Worm (Caenorhabditis elegans) whole organism, L4 larva: ENCODE results near the gene orc-3.

Experiments
- ceh-28 ChIP-seq: fragments of 150-350 bp; optimal IDR thresholded peaks from 2 replicates; lab custom pipeline; 2014; ENCODE audit warnings: missing biosample characterization, missing genetic modification reagents, missing genetic modification characterization
- cey-2 ChIP-seq: sonication (generic microtip); optimal IDR thresholded peaks from 3 replicates; lab custom pipeline; 2017; ENCODE audit warnings: missing genetic modification characterization, mild to moderate bottlenecking, missing compliant biosample characterization, antibody characterized with exemption, borderline replicate concordance; ENCODE audit not compliant: insufficient read depth

- no peak for TF ChIP-seq cey-2 (tag; lab: Kevin White, UChicago)
- TF ChIP-seq ceh-28 (tag; lab: Kevin White, UChicago): no peak
Measured at ce11 chrIII:1238704-1239103, 30.8 kb downstream of the orc-3 start, which contains the start of gene fbxa-61.
